Fruit fly (Drosophila melanogaster) whole organism, embryonic: ENCODE results near the gene Eig71Ej.

Experiments used
- Ada2b ChIP-seq: fragments of 200-800 bp; sonication (Bioruptor generic); IDR thresholded peaks from 2 replicates; pipeline ENCODE4 v1.3.6; 2022; ENCODE audit warnings: missing biosample characterization, missing genetic modification characterization
- Atf-2 ChIP-seq: fragments of 200-800 bp; sonication (Bioruptor generic); optimal IDR thresholded peaks from 2 replicates; lab custom pipeline; 2016; ENCODE audit warnings: missing biosample characterization, missing genetic modification characterization
- Blimp-1 ChIP-seq: fragments of 200-800 bp; sonication (Bioruptor generic); optimal IDR thresholded peaks from 3 replicates; lab custom pipeline; 2018; ENCODE audit warnings: missing biosample characterization, missing genetic modification characterization, mild to moderate bottlenecking, moderate library complexity, missing genetic modification reagents
- CG10147 ChIP-seq: fragments of 200-800 bp; sonication (Bioruptor generic); optimal IDR thresholded peaks from 2 replicates; lab custom pipeline; 2019; ENCODE audit warnings: missing biosample characterization, mild to moderate bottlenecking, missing genetic modification characterization, moderate library complexity
- CG10431 ChIP-seq: fragments of 200-800 bp; sonication (Bioruptor generic); optimal IDR thresholded peaks from 3 replicates; lab custom pipeline; 2018; ENCODE audit warnings: missing biosample characterization, mild to moderate bottlenecking, missing genetic modification characterization
- CG11093 ChIP-seq: fragments of 200-800 bp; sonication (Bioruptor generic); IDR thresholded peaks from 3 replicates; pipeline ENCODE4 v1.3.6; 2022; ENCODE audit warnings: missing biosample characterization, missing genetic modification characterization
- CG12769 ChIP-seq: fragments of 200-800 bp; sonication (Bioruptor generic); optimal IDR thresholded peaks from 2 replicates; lab custom pipeline; 2019; ENCODE audit warnings: missing biosample characterization, mild to moderate bottlenecking, missing genetic modification characterization, moderate library complexity
- CG13287 ChIP-seq: fragments of 200-800 bp; sonication (Bioruptor generic); IDR thresholded peaks from 2 replicates; pipeline ENCODE4 v1.3.6; 2022; ENCODE audit warnings: missing biosample characterization, missing genetic modification characterization; ENCODE audit not compliant: partially characterized antibody
- CG13624 ChIP-seq: fragments of 200-800 bp; sonication (Bioruptor generic); optimal IDR thresholded peaks from 2 replicates; lab custom pipeline; 2016; ENCODE audit warnings: missing biosample characterization, missing genetic modification characterization
- CG14050 ChIP-seq: fragments of 200-800 bp; sonication (Bioruptor generic); IDR thresholded peaks from 3 replicates; pipeline ENCODE4 v1.3.6; 2022; ENCODE audit warnings: missing biosample characterization, missing genetic modification characterization
- CG14860 ChIP-seq: fragments of 200-800 bp; sonication (Bioruptor generic); IDR thresholded peaks from 3 replicates; pipeline ENCODE4 v1.3.6; 2022; ENCODE audit warnings: missing biosample characterization, missing genetic modification characterization; ENCODE audit not compliant: partially characterized antibody
- CG1647 ChIP-seq: fragments of 200-800 bp; sonication (Bioruptor generic); optimal IDR thresholded peaks from 3 replicates; lab custom pipeline; 2016; ENCODE audit warnings: missing biosample characterization, missing genetic modification characterization
- CG17912 ChIP-seq: fragments of 200-800 bp; sonication (Bioruptor generic); optimal IDR thresholded peaks from 2 replicates; lab custom pipeline; 2018; ENCODE audit warnings: missing biosample characterization, mild to moderate bottlenecking, missing genetic modification characterization
- CG2199 ChIP-seq: fragments of 200-800 bp; sonication (Bioruptor generic); IDR thresholded peaks from 3 replicates; pipeline ENCODE4 v1.3.6; 2022; ENCODE audit warnings: missing biosample characterization, missing genetic modification characterization
- CG3065 ChIP-seq: fragments of 200-800 bp; sonication (Bioruptor generic); optimal IDR thresholded peaks from 2 replicates; lab custom pipeline; 2016; ENCODE audit warnings: missing biosample characterization, missing genetic modification characterization
- CG31441 ChIP-seq: fragments of 200-800 bp; sonication (Bioruptor generic); IDR thresholded peaks from 2 replicates; pipeline ENCODE4 v1.3.6; 2022; ENCODE audit warnings: missing biosample characterization, missing genetic modification characterization
- CG32767 ChIP-seq: fragments of 200-800 bp; sonication (Bioruptor generic); IDR thresholded peaks from 2 replicates; pipeline ENCODE4 v1.3.6; 2022; ENCODE audit warnings: missing biosample characterization, missing genetic modification characterization
- CG4820 ChIP-seq: fragments of 200-800 bp; sonication (Bioruptor generic); optimal IDR thresholded peaks from 3 replicates; lab custom pipeline; 2016; ENCODE audit warnings: missing biosample characterization, missing genetic modification characterization
- CG7357 ChIP-seq: fragments of 200-800 bp; sonication (Bioruptor generic); IDR thresholded peaks from 3 replicates; pipeline ENCODE4 v1.3.6; 2022; ENCODE audit warnings: missing biosample characterization, missing genetic modification characterization
- CG7963 ChIP-seq: fragments of 200-800 bp; sonication (Bioruptor generic); IDR thresholded peaks from 3 replicates; pipeline ENCODE4 v1.3.6; 2022; ENCODE audit warnings: missing biosample characterization, missing genetic modification characterization; ENCODE audit not compliant: partially characterized antibody
- CG8388 ChIP-seq: fragments of 200-800 bp; sonication (Bioruptor generic); optimal IDR thresholded peaks from 2 replicates; lab custom pipeline; 2019; ENCODE audit warnings: missing biosample characterization, mild to moderate bottlenecking, missing genetic modification characterization, moderate library complexity
- CG9437 ChIP-seq: fragments of 200-800 bp; sonication (Bioruptor generic); optimal IDR thresholded peaks from 2 replicates; lab custom pipeline; 2018; ENCODE audit warnings: missing biosample characterization, mild to moderate bottlenecking, missing genetic modification characterization
- CkIIα-i1 ChIP-seq: fragments of 200-800 bp; sonication (Bioruptor generic); IDR thresholded peaks from 2 replicates; pipeline ENCODE4 v1.3.6; 2022; ENCODE audit warnings: missing biosample characterization, missing genetic modification characterization
- CoRest ChIP-seq: fragments of 200-800 bp; sonication (Bioruptor generic); optimal IDR thresholded peaks from 3 replicates; lab custom pipeline; 2018; ENCODE audit warnings: missing biosample characterization, mild to moderate bottlenecking, missing genetic modification characterization, moderate library complexity
- Elba2 ChIP-seq: fragments of 200-800 bp; sonication (Bioruptor generic); optimal IDR thresholded peaks from 3 replicates; lab custom pipeline; 2016; ENCODE audit warnings: missing biosample characterization, missing genetic modification characterization
- Ets65A ChIP-seq: fragments of 200-800 bp; sonication (Bioruptor generic); peaks from one replicate; lab custom pipeline; 2016; ENCODE audit warnings: missing biosample characterization, missing genetic modification characterization
- HLH4C ChIP-seq: fragments of 200-800 bp; sonication (Bioruptor generic); IDR thresholded peaks from 3 replicates; pipeline ENCODE4 v1.3.6; 2022; ENCODE audit warnings: missing biosample characterization, missing genetic modification characterization; ENCODE audit not compliant: partially characterized antibody
- Hr51 ChIP-seq, 2 experiments: fragments of 200-800 bp; sonication (Bioruptor generic); optimal IDR thresholded peaks; 2 replicates in 1 of 2; 3 replicates in 1 of 2; lab custom pipeline; 2016 to 2018; ENCODE audit warnings: missing biosample characterization in 2 of 2, missing genetic modification characterization in 2 of 2, mild to moderate bottlenecking in 1 of 2, moderate library complexity in 1 of 2
- Kr ChIP-seq: fragments of 200-800 bp; sonication (Bioruptor generic); optimal IDR thresholded peaks from 2 replicates; lab custom pipeline; 2017; ENCODE audit warnings: missing biosample characterization, mild to moderate bottlenecking, missing genetic modification characterization
- Nf-YB ChIP-seq: fragments of 200-800 bp; sonication (Bioruptor generic); optimal IDR thresholded peaks from 3 replicates; lab custom pipeline; 2019; ENCODE audit warnings: missing biosample characterization, mild to moderate bottlenecking, missing genetic modification characterization, moderate library complexity
- PHDP ChIP-seq: fragments of 200-800 bp; sonication (Bioruptor generic); optimal IDR thresholded peaks from 3 replicates; lab custom pipeline; 2018; ENCODE audit warnings: missing biosample characterization, mild to moderate bottlenecking, missing genetic modification characterization, moderate library complexity
- Spps ChIP-seq: fragments of 200-800 bp; sonication (Bioruptor generic); optimal IDR thresholded peaks from 2 replicates; lab custom pipeline; 2018; ENCODE audit warnings: missing biosample characterization, mild to moderate bottlenecking, missing genetic modification characterization
- Sry-β ChIP-seq: fragments of 200-800 bp; sonication (Bioruptor generic); optimal IDR thresholded peaks from 2 replicates; lab custom pipeline; 2018; ENCODE audit warnings: missing biosample characterization, mild to moderate bottlenecking, missing genetic modification characterization, moderate library complexity
- amos ChIP-seq: fragments of 200-800 bp; sonication (Bioruptor generic); IDR thresholded peaks from 2 replicates; pipeline ENCODE4 v1.3.6; 2022; ENCODE audit warnings: missing biosample characterization, missing genetic modification characterization; ENCODE audit not compliant: partially characterized antibody
- az2 ChIP-seq: fragments of 200-800 bp; sonication (Bioruptor generic); optimal IDR thresholded peaks from 3 replicates; lab custom pipeline; 2016; ENCODE audit warnings: missing biosample characterization, missing genetic modification characterization
- bcd ChIP-seq: fragments of 200-800 bp; sonication (Bioruptor generic); optimal IDR thresholded peaks from 2 replicates; lab custom pipeline; 2017; ENCODE audit warnings: missing biosample characterization, mild to moderate bottlenecking, missing genetic modification characterization
- chinmo ChIP-seq: fragments of 200-800 bp; sonication (Bioruptor generic); IDR thresholded peaks from 4 replicates; pipeline ENCODE4 v1.3.6; 2022; ENCODE audit warnings: missing biosample characterization, missing genetic modification characterization; ENCODE audit not compliant: partially characterized antibody
- dimm ChIP-seq: fragments of 200-800 bp; sonication (Bioruptor generic); IDR thresholded peaks from 2 replicates; pipeline ENCODE4 v1.3.6; 2022; ENCODE audit warnings: missing biosample characterization, missing genetic modification characterization
- dpn ChIP-seq, 2 experiments: fragments of 200-800 bp; sonication (Bioruptor generic); optimal IDR thresholded peaks; 3 replicates each; lab custom pipeline; 2016; ENCODE audit warnings: missing biosample characterization in 2 of 2, missing genetic modification characterization in 2 of 2
- ham ChIP-seq: fragments of 200-800 bp; sonication (Bioruptor generic); IDR thresholded peaks from 2 replicates; pipeline ENCODE4 v1.3.6; 2022; ENCODE audit warnings: missing biosample characterization, missing genetic modification characterization
- mirr ChIP-seq: fragments of 200-800 bp; sonication (Bioruptor generic); optimal IDR thresholded peaks from 3 replicates; lab custom pipeline; 2018; ENCODE audit warnings: missing biosample characterization, mild to moderate bottlenecking, missing genetic modification characterization
- mld ChIP-seq: fragments of 200-800 bp; sonication (Bioruptor generic); IDR thresholded peaks from 3 replicates; pipeline ENCODE4 v1.3.6; 2022; ENCODE audit warnings: missing biosample characterization, missing genetic modification characterization; ENCODE audit not compliant: partially characterized antibody
- nerfin-1 ChIP-seq: fragments of 200-800 bp; sonication (Bioruptor generic); optimal IDR thresholded peaks from 3 replicates; lab custom pipeline; 2019; ENCODE audit warnings: missing biosample characterization, mild to moderate bottlenecking, missing genetic modification characterization, moderate library complexity
- odd ChIP-seq: fragments of 200-800 bp; sonication (Bioruptor generic); optimal IDR thresholded peaks from 2 replicates; lab custom pipeline; 2017; ENCODE audit warnings: missing biosample characterization, mild to moderate bottlenecking, missing genetic modification characterization
- row ChIP-seq: fragments of 200-800 bp; sonication (Bioruptor generic); IDR thresholded peaks from 3 replicates; pipeline ENCODE4 v1.3.6; 2022; ENCODE audit warnings: missing biosample characterization, missing genetic modification characterization
- tio ChIP-seq: fragments of 200-800 bp; sonication (Bioruptor generic); optimal IDR thresholded peaks from 2 replicates; lab custom pipeline; 2017; ENCODE audit warnings: missing biosample characterization, missing genetic modification characterization, inconsistent platforms
- tna ChIP-seq: fragments of 200-800 bp; sonication (Bioruptor generic); IDR thresholded peaks from 2 replicates; pipeline ENCODE4 v1.3.6; 2022; ENCODE audit warnings: missing biosample characterization, missing genetic modification characterization; ENCODE audit not compliant: partially characterized antibody
- toy ChIP-seq: fragments of 200-800 bp; sonication (Bioruptor generic); IDR thresholded peaks from 2 replicates; pipeline ENCODE4 v1.3.6; 2022; ENCODE audit warnings: missing biosample characterization, missing genetic modification characterization

The Eig71Ej gene

dm6 chr3L:15678284-15678683 is 17.5 kb upstream of the Eig71Ej start (continued):
- TF ChIP-seq CG3065 (GFP tag; lab: Kevin White, UChicago) = no peak
- TF ChIP-seq Ets65A (GFP tag; lab: Kevin White, UChicago) = peak; percentile 40
- TF ChIP-seq chinmo (GFP tag; lab: Robert Waterston, UW) = 0 out of 4 replicates have a peak, but pooled peaks have one; percentile 17
- 0 out of 3 replicates have a peak, but pooled peaks have one; percentile 45 for TF ChIP-seq HLH4C (GFP tag; lab: Robert Waterston, UW)
- no peak for TF ChIP-seq CG32767 (GFP tag; lab: Robert Waterston, UW)
- 0 out of 2 replicates have a peak, but pooled peaks have one; percentile 14 for TF ChIP-seq tna (GFP tag; lab: Robert Waterston, UW)
- TF ChIP-seq Nf-YB (GFP tag; lab: Kevin White, UChicago) = no peak
- TF ChIP-seq CG10431 (GFP tag; lab: Kevin White, UChicago) = peak; percentile 86
- TF ChIP-seq CG7963 (GFP tag; lab: Robert Waterston, UW) = peak; percentile 69; the same call in 2 of the 3 replicates
- peak; percentile 79; the same call in 2 of the 3 replicates for TF ChIP-seq mld (GFP tag; lab: Robert Waterston, UW)
- TF ChIP-seq Kr (GFP tag; lab: Kevin White, UChicago) = peak; percentile 53
- TF ChIP-seq CG14050 (GFP tag; lab: Robert Waterston, UW) = no peak
- TF ChIP-seq CG17912 = no peak
- TF ChIP-seq CG12769 (tag; lab: Kevin White, UChicago) = no peak
- peak; percentile 100 for TF ChIP-seq nerfin-1 (tag; lab: Kevin White, UChicago)
- no peak for TF ChIP-seq CG13624 (GFP tag; lab: Kevin White, UChicago)

- TF ChIP-seq CG14860 (GFP tag; lab: Robert Waterston, UW) = no peak
- TF ChIP-seq CG2199 (GFP tag; lab: Robert Waterston, UW) = no peak
- TF ChIP-seq CG10147 (GFP tag; lab: Kevin White, UChicago) = no peak
- TF ChIP-seq PHDP (tag; lab: Kevin White, UChicago) = no peak
- no peak for TF ChIP-seq toy (GFP tag; lab: Robert Waterston, UW)
- TF ChIP-seq CG4820 (GFP tag; lab: Kevin White, UChicago) = peak; percentile 7
- TF ChIP-seq Elba2 (GFP tag; lab: Kevin White, UChicago) = no peak
- peak; percentile 94 for TF ChIP-seq Ets65A (GFP tag; lab: Kevin White, UChicago)
- 0 out of 2 replicates have a peak, but pooled peaks have one; percentile 14 for TF ChIP-seq Ada2b (GFP tag; lab: Robert Waterston, UW)
- TF ChIP-seq dpn (GFP tag; optimal IDR thresholded peaks at IDR 0.05; lab: Kevin White, UChicago) = no peak
- no peak for TF ChIP-seq Sry-β
- peak; percentile 46; the same call in 2 of the 3 replicates for TF ChIP-seq row (GFP tag; lab: Robert Waterston, UW)
- TF ChIP-seq chinmo (GFP tag; lab: Robert Waterston, UW) = no peak
- no peak for TF ChIP-seq tio
- no peak for TF ChIP-seq Spps
- TF ChIP-seq bcd (GFP tag; lab: Kevin White, UChicago) = no peak
- peak; percentile 4 for TF ChIP-seq az2
- no peak for TF ChIP-seq CG11093 (GFP tag; lab: Robert Waterston, UW)
- TF ChIP-seq mirr (GFP tag; lab: Kevin White, UChicago) = no peak
- peak; percentile 25 for TF ChIP-seq Blimp-1 (GFP tag; lab: Kevin White, UChicago)
- no peak for TF ChIP-seq amos
- no peak for TF ChIP-seq Atf-2 (GFP tag; lab: Kevin White, UChicago)
- no peak for TF ChIP-seq CG13287 (GFP tag; lab: Robert Waterston, UW)
- TF ChIP-seq CkIIα-i1 (GFP tag; lab: Robert Waterston, UW) = no peak
- no peak for TF ChIP-seq CG9437 (GFP tag; lab: Kevin White, UChicago)
- no peak for TF ChIP-seq odd (GFP tag; lab: Kevin White, UChicago)
- no peak for TF ChIP-seq CG8388 (GFP tag; lab: Kevin White, UChicago)
- TF ChIP-seq Hr51 (GFP tag; optimal IDR thresholded peaks at IDR 0.05; lab: Kevin White, UChicago) = peak in 1 of 2 experiments; percentile 10
- no peak for TF ChIP-seq dimm (GFP tag; lab: Robert Waterston, UW)
- no peak for TF ChIP-seq CoRest (tag; lab: Kevin White, UChicago)
- no peak for TF ChIP-seq CG7357 (GFP tag; lab: Robert Waterston, UW)
- TF ChIP-seq CG1647 (GFP tag; lab: Kevin White, UChicago) = no peak
- no peak for TF ChIP-seq ham (GFP tag; lab: Robert Waterston, UW)
- TF ChIP-seq CG31441 (GFP tag; lab: Robert Waterston, UW) = 0 out of 2 replicates have a peak, but pooled peaks have one; percentile 12
Measured at dm6 chr3L:15677662-15678061, 16.8 kb upstream of the Eig71Ej start.
